Fruit fly (Drosophila melanogaster) whole organism, wandering third instar larva: ENCODE measurements around the gene CG14662.

Source experiments
- Dfd ChIP-seq: fragments of >200 bp; optimal IDR thresholded peaks from 2 replicates; lab custom pipeline; 2017; ENCODE audit warnings: missing biosample characterization, missing genetic modification characterization
- Sp1 ChIP-seq: fragments of 200-800 bp; sonication (Bioruptor generic); optimal IDR thresholded peaks from 3 replicates; lab custom pipeline; 2019; ENCODE audit warnings: missing biosample characterization, mild to moderate bottlenecking, missing genetic modification characterization, moderate library complexity
- sage ChIP-seq: fragments of 200-800 bp; sonication (Bioruptor generic); optimal IDR thresholded peaks from 2 replicates; lab custom pipeline; 2016; ENCODE audit warnings: missing biosample characterization, mild to moderate bottlenecking, missing genetic modification characterization

DNA sequence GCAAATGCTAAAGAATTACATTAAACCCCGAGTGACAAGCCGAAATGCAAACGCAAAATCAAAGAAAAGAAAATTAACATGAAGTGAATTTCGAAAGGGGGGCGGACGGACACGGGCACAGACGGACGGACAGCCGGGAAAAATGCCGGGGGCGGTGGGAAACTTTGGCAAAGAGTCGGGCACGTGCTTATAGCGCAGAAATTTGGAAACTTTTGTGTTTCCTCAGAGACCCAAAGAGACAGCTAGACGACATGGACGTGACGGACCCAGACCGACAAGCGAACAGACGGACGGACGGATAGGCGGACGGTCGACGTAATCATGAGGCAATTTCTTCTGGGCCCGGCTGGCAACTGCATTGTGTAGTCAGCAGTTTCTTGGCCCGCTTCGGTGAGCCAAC, 14.7 kb upstream of the CG14662 start:
- TF ChIP-seq sage (GFP tag; lab: Kevin White, UChicago) = no peak
- no peak for TF ChIP-seq Dfd (GFP tag; lab: Kevin White, UChicago)
- TF ChIP-seq Sp1 (GFP tag; lab: Kevin White, UChicago) = no peak
